Worm (Caenorhabditis elegans): ENCODE data around the gene nstp-6.

DNA sequence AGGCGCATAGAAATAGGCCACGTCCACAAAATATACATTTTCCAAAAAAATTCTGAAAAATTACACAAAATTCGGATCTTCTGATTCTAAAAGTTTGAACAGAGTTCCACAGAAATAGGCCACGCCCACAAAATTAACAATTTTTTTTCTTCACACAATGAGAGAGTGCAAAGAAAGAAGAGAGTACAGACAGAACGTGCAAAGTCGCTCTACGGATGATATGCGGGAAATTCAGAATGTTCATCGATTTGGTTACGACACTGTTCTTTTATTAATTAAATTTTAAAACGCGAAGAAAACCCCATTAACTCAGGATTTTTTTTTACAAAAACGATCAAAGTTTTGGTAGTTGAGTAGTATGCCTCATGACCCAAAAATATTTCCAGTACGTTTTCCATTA lies 14.4 kb downstream of the nstp-6 start:
- no peak for TF ChIP-seq mab-5 (tag; optimal IDR thresholded peaks at IDR 0.05)
- TF ChIP-seq tbx-8 (GFP tag; optimal IDR thresholded peaks at IDR 0.05): no peak
- no peak for TF ChIP-seq nhr-28 (tag; optimal IDR thresholded peaks at IDR 0.05)
- TF ChIP-seq nhr-237 (tag; optimal IDR thresholded peaks at IDR 0.05): no peak
- no peak for TF ChIP-seq sptf-1 (tag; optimal IDR thresholded peaks at IDR 0.05)

Measured in whole organism, mixed stage, embryonic.